Worm (Caenorhabditis elegans) whole organism, early embryonic: ENCODE measurements around the gene zig-11.

ENCODE experiments used
- flt-1 ChIP-seq: fragments of 200-800 bp; sonication (Bioruptor generic); IDR thresholded peaks from 2 replicates; pipeline ENCODE4 v1.3.6; 2022; ENCODE audit warnings: missing genetic modification characterization, missing compliant biosample characterization
- pes-1 ChIP-seq: fragments of 200-800 bp; sonication (Bioruptor generic); IDR thresholded peaks from 2 replicates; pipeline ENCODE4 v1.3.6; 2022; ENCODE audit warnings: missing genetic modification reagents, missing genetic modification characterization, missing compliant biosample characterization
- scrt-1 ChIP-seq: fragments of 200-800 bp; sonication (Bioruptor generic); IDR thresholded peaks from 2 replicates; pipeline ENCODE4 v1.3.6; 2022; ENCODE audit warnings: missing genetic modification characterization, missing compliant biosample characterization

ce11 chrV:1871768-1872296 is 20.9 kb downstream of the zig-11 start, which contains the start of the genes T10B5.4 and cct-7:
- TF ChIP-seq flt-1 (GFP tag; lab: Robert Waterston, UW): peak; percentile 36; the same call in 1 of the 2 replicates
- TF ChIP-seq scrt-1 (GFP tag; lab: Robert Waterston, UW): no peak
- peak; percentile 43; the same call in 1 of the 2 replicates for TF ChIP-seq pes-1 (GFP tag; lab: Robert Waterston, UW)
